Worm (Caenorhabditis elegans): ENCODE measurements around the gene prmt-1.

Gene prmt-1

DNA sequence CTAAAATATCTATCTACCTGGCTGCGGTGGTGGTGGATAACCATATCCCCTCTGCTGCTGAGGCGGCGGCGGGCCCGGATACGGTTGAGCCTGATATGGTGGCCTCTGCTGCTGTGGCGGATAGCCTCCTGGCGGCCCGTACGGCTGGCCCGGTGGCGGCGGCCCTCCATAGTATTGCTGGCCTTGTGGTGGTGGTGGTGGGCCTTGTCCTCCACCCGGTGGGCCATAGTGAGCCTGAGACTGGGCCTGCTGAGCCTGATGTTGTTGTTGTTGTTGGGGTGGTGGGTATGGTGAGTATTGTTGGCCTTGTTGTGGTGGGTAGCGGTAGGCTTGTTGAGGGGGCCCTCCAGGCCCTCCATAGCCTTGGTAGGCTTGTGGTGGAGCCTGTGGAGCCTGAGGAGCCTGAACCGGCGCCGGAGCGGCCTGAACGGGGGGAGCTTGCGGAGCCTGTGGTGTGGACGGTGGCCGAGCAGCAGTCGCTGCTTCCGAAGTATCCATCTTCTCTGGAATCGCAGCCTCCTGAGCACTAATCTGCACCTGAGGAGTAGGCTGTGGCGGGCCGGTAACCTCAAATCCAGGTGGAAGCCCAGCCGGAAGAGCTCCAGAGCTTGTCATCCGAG lies 28.2 kb downstream of the prmt-1 start:
- TF ChIP-seq ets-5 (GFP tag; IDR thresholded peaks at IDR 0.05): 0 out of 2 replicates have a peak, but pooled peaks have one; percentile 63
- no peak for TF ChIP-seq unc-98 (GFP tag; IDR thresholded peaks at IDR 0.05)

DNA sequence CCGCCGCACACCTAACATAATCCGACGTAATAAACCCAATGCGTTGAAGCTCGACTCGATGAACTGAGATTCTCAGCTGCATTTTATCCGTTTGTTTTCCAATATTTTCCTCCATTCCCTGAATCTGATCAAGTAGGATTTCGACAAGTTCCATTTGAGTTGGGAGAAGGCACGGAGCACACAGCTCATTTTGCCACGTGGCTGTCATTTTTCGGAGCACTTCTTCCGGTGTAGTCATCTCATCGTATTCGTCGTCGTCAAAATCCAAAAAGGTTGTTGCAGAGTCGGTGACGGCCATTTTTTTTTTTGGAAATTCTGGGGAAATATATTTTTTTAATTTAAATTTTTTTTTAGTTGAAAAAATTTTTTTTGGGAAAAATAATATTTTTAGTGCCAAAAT lies 32.1 kb downstream of the prmt-1 start, which contains the start of gene sld-5:
sld-5 (minus strand) TSS at position 317 of the 400 bp plus-strand sequence.
- no peak for TF ChIP-seq egl-27 (tag; optimal IDR thresholded peaks at IDR 0.05)
- TF ChIP-seq unc-130 (tag; optimal IDR thresholded peaks at IDR 0.05): no peak
- no peak for TF ChIP-seq mdl-1 (tag; optimal IDR thresholded peaks at IDR 0.05)
- TF ChIP-seq mab-9 (GFP tag; IDR thresholded peaks at IDR 0.05): no peak

DNA sequence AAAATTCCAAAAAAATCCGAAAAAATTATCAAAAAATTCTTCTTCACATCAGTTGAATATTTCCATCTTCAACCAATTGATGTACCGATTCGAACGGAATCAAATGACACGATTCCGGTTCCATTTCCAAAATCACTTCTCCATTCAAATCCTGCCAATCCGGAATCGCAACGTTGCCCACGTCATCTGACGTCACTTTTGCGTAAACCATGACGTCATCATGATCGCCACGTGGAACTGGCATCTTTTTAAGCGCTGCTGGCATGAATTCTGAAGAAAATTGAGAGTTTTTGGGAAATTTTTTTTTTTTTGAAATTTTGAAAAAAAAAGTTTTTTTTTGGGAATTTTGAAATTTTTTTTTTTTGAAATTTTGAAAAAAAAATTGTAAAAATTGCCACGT lies 34.3 kb downstream of the prmt-1 start:
- TF ChIP-seq nhr-84 (tag; optimal IDR thresholded peaks at IDR 0.05): no peak
- TF ChIP-seq fkh-8 (tag; optimal IDR thresholded peaks at IDR 0.05): no peak
- TF ChIP-seq ets-5 (GFP tag; IDR thresholded peaks at IDR 0.05): no peak
- no peak for TF ChIP-seq lin-35 (GFP tag; optimal IDR thresholded peaks at IDR 0.05)
- no peak for TF ChIP-seq tbx-2 (tag; optimal IDR thresholded peaks at IDR 0.05)
- TF ChIP-seq snu-23 (GFP tag; optimal IDR thresholded peaks at IDR 0.05): no peak
- TF ChIP-seq zip-4 (GFP tag; optimal IDR thresholded peaks at IDR 0.05): no peak
- no peak for TF ChIP-seq egl-27 (tag; optimal IDR thresholded peaks at IDR 0.05)
- TF ChIP-seq nhr-76 (tag; optimal IDR thresholded peaks at IDR 0.05): no peak
- TF ChIP-seq mep-1 (tag; optimal IDR thresholded peaks at IDR 0.05): no peak
- TF ChIP-seq snpc-4 (tag; optimal IDR thresholded peaks at IDR 0.05): no peak
- no peak for TF ChIP-seq lir-3 (tag; optimal IDR thresholded peaks at IDR 0.05; ENCODE audit: poor library complexity)
- no peak for TF ChIP-seq ama-1 (optimal IDR thresholded peaks at IDR 0.05)

DNA sequence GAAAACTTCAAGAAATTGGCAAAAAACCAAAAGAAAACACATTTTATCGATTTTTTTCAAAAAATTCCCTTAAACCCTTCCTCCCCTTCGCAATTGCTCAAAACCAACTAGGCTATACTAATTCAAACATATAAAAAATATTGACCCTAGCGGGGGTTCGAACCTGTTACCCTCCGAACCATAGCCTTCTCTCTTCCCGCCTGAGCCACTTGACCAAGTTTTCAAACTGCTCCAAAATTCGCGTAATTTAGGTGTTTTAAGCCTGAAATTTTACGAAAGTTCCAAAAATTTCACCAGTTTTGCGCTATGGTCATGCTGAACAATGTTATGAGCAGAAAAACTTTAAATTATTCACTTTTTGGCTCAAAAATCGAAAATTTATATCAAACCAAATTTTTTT lies 35.1 kb downstream of the prmt-1 start:
- TF ChIP-seq pax-3 (tag; optimal IDR thresholded peaks at IDR 0.05) (no peak), snu-23 (GFP tag; optimal IDR thresholded peaks at IDR 0.05) (no peak), egl-13 (tag; optimal IDR thresholded peaks at IDR 0.05) (no peak), lin-39 (tag; optimal IDR thresholded peaks at IDR 0.05) (no peak), ceh-82 (tag; optimal IDR thresholded peaks at IDR 0.05) (no peak), alr-1 (tag; optimal IDR thresholded peaks at IDR 0.05; ENCODE audit: borderline replicate concordance) (no peak), jun-1 (tag; optimal IDR thresholded peaks at IDR 0.05) (no peak), blmp-1 (tag; optimal IDR thresholded peaks at IDR 0.05) (no peak), lsy-2 (tag; optimal IDR thresholded peaks at IDR 0.05) (no peak), tbx-2 (tag; optimal IDR thresholded peaks at IDR 0.05) (no peak), nhr-12 (tag; optimal IDR thresholded peaks at IDR 0.05) (no peak), egl-27 (tag; optimal IDR thresholded peaks at IDR 0.05) (no peak)

DNA sequence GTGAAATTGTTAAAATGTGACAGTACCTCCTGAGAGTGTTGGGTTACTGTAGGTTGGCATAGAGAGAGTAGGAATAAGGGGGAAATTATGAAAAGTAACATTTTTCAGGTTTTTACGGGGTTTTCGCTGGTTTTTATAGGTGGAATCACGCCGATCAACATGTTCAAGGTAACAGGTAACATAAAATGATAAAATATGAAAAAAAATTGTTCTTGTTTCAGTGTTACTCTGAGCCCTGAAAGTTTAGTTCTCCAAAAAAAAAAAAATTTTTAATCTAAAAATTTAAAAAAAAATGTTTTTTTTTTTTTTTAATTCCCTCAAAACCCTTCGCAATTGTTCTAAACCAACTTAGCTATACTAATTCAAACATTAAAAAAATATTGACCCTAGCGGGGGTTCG lies 35.8 kb downstream of the prmt-1 start, which contains the start of gene Y113G7B.15:
Y113G7B.15 (minus strand) TSS at position 101 of the 400 bp plus-strand sequence.
- TF ChIP-seq sptf-1 (tag; optimal IDR thresholded peaks at IDR 0.05): no peak
- TF ChIP-seq nhr-84 (tag; optimal IDR thresholded peaks at IDR 0.05): no peak
- no peak for TF ChIP-seq unc-86 (tag; optimal IDR thresholded peaks at IDR 0.05)
- no peak for TF ChIP-seq unc-30 (tag; optimal IDR thresholded peaks at IDR 0.05)
- no peak for TF ChIP-seq lsy-2 (tag; optimal IDR thresholded peaks at IDR 0.05)
- TF ChIP-seq fkh-8 (tag; optimal IDR thresholded peaks at IDR 0.05): no peak
- TF ChIP-seq lin-13 (GFP tag; optimal IDR thresholded peaks at IDR 0.05): no peak

DNA sequence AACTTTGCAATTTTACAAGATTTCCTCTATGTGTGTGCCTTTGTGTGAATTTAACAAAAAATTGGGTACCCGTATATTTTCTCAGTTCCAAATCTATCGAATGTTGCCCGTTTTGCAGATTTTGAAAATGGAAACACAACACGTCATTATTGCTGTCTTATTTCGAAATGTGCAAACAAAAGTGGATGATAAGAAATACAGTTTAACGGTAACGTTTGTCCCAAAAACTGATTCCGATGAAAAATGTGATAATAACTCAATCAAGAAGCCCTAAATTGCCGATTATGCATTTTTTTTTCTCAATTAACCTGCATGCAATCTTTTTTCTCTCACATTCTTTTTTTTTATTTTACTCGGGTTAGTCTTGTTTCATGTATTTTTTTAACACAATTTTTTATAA lies 44.2 kb downstream of the prmt-1 start:
- no peak for TF ChIP-seq snpc-4 (tag; optimal IDR thresholded peaks at IDR 0.05)
- peak; percentile 35 for TF ChIP-seq elt-2 (tag; optimal IDR thresholded peaks at IDR 0.05)
- TF ChIP-seq mef-2 (tag; optimal IDR thresholded peaks at IDR 0.05): no peak
- no peak for TF ChIP-seq C04F5.9 (tag; optimal IDR thresholded peaks at IDR 0.05)
- no peak for TF ChIP-seq unc-130 (tag; optimal IDR thresholded peaks at IDR 0.05)
- no peak for TF ChIP-seq rnt-1 (tag; optimal IDR thresholded peaks at IDR 0.05)
- no peak for TF ChIP-seq egl-27 (tag; optimal IDR thresholded peaks at IDR 0.05)
- no peak for TF ChIP-seq mdl-1 (tag; optimal IDR thresholded peaks at IDR 0.05)
- no peak for TF ChIP-seq dsc-1 (tag; optimal IDR thresholded peaks at IDR 0.05)
- TF ChIP-seq ztf-11 (tag; optimal IDR thresholded peaks at IDR 0.05): no peak
- no peak for TF ChIP-seq nhr-20 (tag; optimal IDR thresholded peaks at IDR 0.05)
- no peak for TF ChIP-seq vab-15 (tag; optimal IDR thresholded peaks at IDR 0.05)
- no peak for TF ChIP-seq ces-1 (GFP tag; optimal IDR thresholded peaks at IDR 0.05)
- no peak for TF ChIP-seq skn-1 (tag; optimal IDR thresholded peaks at IDR 0.05)
- no peak for TF ChIP-seq nhr-47 (tag; optimal IDR thresholded peaks at IDR 0.05)
- no peak for TF ChIP-seq fos-1 (tag; optimal IDR thresholded peaks at IDR 0.05)
- no peak for TF ChIP-seq fkh-4 (tag; optimal IDR thresholded peaks at IDR 0.05; ENCODE audit: borderline replicate concordance)
- TF ChIP-seq ztf-4 (tag; optimal IDR thresholded peaks at IDR 0.05): no peak

Data from whole organism, L1 larva.